Worm (Caenorhabditis elegans) whole organism, L4 larva: Measurements from ENCODE around the gene enu-3.2.

Experiments
- F49E8.2 ChIP-seq: sonication (generic microtip); optimal IDR thresholded peaks from 2 replicates; lab custom pipeline; 2016; ENCODE audit warnings: missing compliant biosample characterization, mild to moderate bottlenecking, missing genetic modification characterization, borderline replicate concordance
- T26A8.4 ChIP-seq: fragments of 200-800 bp; sonication (Bioruptor generic); IDR thresholded peaks from 2 replicates; pipeline ENCODE4 v1.3.6; 2022; ENCODE audit warnings: missing genetic modification characterization, missing compliant biosample characterization
- aly-2 ChIP-seq: sonication (generic microtip); optimal IDR thresholded peaks from 2 replicates; lab custom pipeline; 2018; ENCODE audit warnings: missing biosample characterization, missing genetic modification characterization
- ama-1 ChIP-seq: fragments of 150-350 bp; optimal IDR thresholded peaks from 2 replicates; lab custom pipeline; 2014; ENCODE audit warnings: inconsistent platforms, mixed read lengths
- ces-1 ChIP-seq: fragments of 150-350 bp; sonication (generic microtip); optimal IDR thresholded peaks from 4 replicates; lab custom pipeline; 2014; ENCODE audit warnings: missing biosample characterization, missing genetic modification reagents, missing genetic modification characterization
- fos-1 ChIP-seq: fragments of 150-350 bp; optimal IDR thresholded peaks from 2 replicates; lab custom pipeline; 2014; ENCODE audit warnings: missing biosample characterization, missing genetic modification characterization
- gei-8 ChIP-seq: fragments of 200-800 bp; sonication (Bioruptor generic); optimal IDR thresholded peaks from 2 replicates; lab custom pipeline; 2018; ENCODE audit warnings: mild to moderate bottlenecking, missing genetic modification characterization, missing compliant biosample characterization
- hmg-1.1 ChIP-seq: fragments of 200-800 bp; sonication (Bioruptor generic); IDR thresholded peaks from 2 replicates; pipeline ENCODE4 v1.3.6; 2022; ENCODE audit warnings: missing genetic modification reagents, missing genetic modification characterization, missing compliant biosample characterization
- lin-13 ChIP-seq: fragments of 150-350 bp; optimal IDR thresholded peaks from 2 replicates; lab custom pipeline; 2014; ENCODE audit warnings: missing biosample characterization, missing genetic modification reagents, missing genetic modification characterization
- lin-38 ChIP-seq: fragments of 200-800 bp; sonication (Bioruptor generic); IDR thresholded peaks from 2 replicates; pipeline ENCODE4 v1.3.6; 2022; ENCODE audit warnings: missing genetic modification reagents, missing genetic modification characterization, missing compliant biosample characterization
- mxl-2 ChIP-seq: fragments of 200-800 bp; sonication (Bioruptor generic); conservative IDR thresholded peaks from 2 replicates; pipeline ENCODE4 v1.3.6; 2022; ENCODE audit warnings: missing genetic modification reagents, missing genetic modification characterization, missing compliant biosample characterization
- nhr-10 ChIP-seq: fragments of 150-350 bp; optimal IDR thresholded peaks from 2 replicates; lab custom pipeline; 2014; ENCODE audit warnings: missing biosample characterization, missing genetic modification characterization
- nhr-25 ChIP-seq: sonication (generic microtip); optimal IDR thresholded peaks from 2 replicates; lab custom pipeline; 2017; ENCODE audit warnings: missing genetic modification characterization, mild to moderate bottlenecking, missing compliant biosample characterization, antibody characterized with exemption, moderate library complexity, borderline replicate concordance; ENCODE audit not compliant: insufficient read depth
- pqm-1 ChIP-seq: sonication (generic microtip); optimal IDR thresholded peaks from 2 replicates; lab custom pipeline; 2017; ENCODE audit warnings: missing biosample characterization, missing genetic modification characterization
- snpc-1.2 ChIP-seq: fragments of 200-800 bp; sonication (Bioruptor generic); IDR thresholded peaks from 2 replicates; pipeline ENCODE4 v1.3.6; 2022; ENCODE audit warnings: missing genetic modification reagents, missing genetic modification characterization, missing compliant biosample characterization
- ztf-7 ChIP-seq: fragments of 150-350 bp; optimal IDR thresholded peaks from 2 replicates; lab custom pipeline; 2014; ENCODE audit warnings: missing biosample characterization, missing genetic modification characterization

The enu-3.2 gene

DNA sequence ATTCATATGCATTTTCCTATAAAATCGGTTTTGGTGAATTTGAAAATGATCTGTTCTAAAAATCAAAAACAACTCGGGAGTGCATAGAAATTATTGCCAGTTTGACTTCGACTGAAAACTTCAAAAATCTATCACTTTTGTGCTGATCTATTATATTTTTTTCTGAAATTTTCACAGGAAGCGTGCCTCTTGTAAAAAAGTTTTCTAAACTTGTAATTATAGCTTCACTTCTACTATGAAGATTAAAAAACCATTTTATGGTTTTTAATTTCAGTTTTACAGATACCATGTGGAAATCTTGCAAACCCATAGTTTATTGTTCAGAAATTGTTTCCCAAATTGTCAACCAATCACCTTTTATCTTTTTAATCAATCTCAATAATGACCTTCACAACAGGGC is 51.0 kb downstream of the enu-3.2 start, which contains the start of gene F17C8.9:
Gene F17C8.9, plus strand, starts transcription at position 301 of the 400 bp plus-strand sequence.
- no peak for TF ChIP-seq fos-1 (tag; lab: Kevin White, UChicago)
- TF ChIP-seq nhr-25 (tag; lab: Kevin White, UChicago): no peak
- TF ChIP-seq T26A8.4 (GFP tag; lab: Robert Waterston, UW): no peak
- TF ChIP-seq F49E8.2 (tag; lab: Kevin White, UChicago): no peak
- no peak for TF ChIP-seq lin-13
- no peak for TF ChIP-seq hmg-1.1 (GFP tag; lab: Robert Waterston, UW)
- no peak for TF ChIP-seq ces-1 (GFP tag; lab: Kevin White, UChicago)
- TF ChIP-seq gei-8 (GFP tag; lab: Kevin White, UChicago): no peak
- no peak for TF ChIP-seq pqm-1 (tag; lab: Kevin White, UChicago)
- TF ChIP-seq ama-1 (lab: Kevin White, UChicago): no peak
- no peak for TF ChIP-seq lin-38 (GFP tag; lab: Robert Waterston, UW)
- TF ChIP-seq snpc-1.2 (GFP tag; lab: Robert Waterston, UW): no peak
- TF ChIP-seq ztf-7 (tag; lab: Kevin White, UChicago): no peak
- TF ChIP-seq nhr-10 (tag; lab: Kevin White, UChicago): no peak
- TF ChIP-seq aly-2 (tag; lab: Kevin White, UChicago): no peak
- TF ChIP-seq mxl-2 (GFP tag; lab: Robert Waterston, UW): no peak
